Fruit fly (Drosophila melanogaster) whole organism, embryonic: ENCODE measurements around the gene Drgx.

Experiments used
- CG10462 ChIP-seq: fragments of 200-800 bp; sonication (Bioruptor generic); optimal IDR thresholded peaks from 2 replicates; lab custom pipeline; 2016; ENCODE audit warnings: missing biosample characterization, missing genetic modification characterization
- CG10979 ChIP-seq: fragments of 200-800 bp; sonication (Bioruptor generic); optimal IDR thresholded peaks from 2 replicates; lab custom pipeline; 2018; ENCODE audit warnings: missing biosample characterization, mild to moderate bottlenecking, missing genetic modification characterization, moderate library complexity
- CG11695 ChIP-seq: fragments of 200-800 bp; sonication (Bioruptor generic); IDR thresholded peaks from 3 replicates; pipeline ENCODE4 v1.3.6; 2022; ENCODE audit warnings: missing biosample characterization, missing genetic modification characterization
- CG12104 ChIP-seq: fragments of 200-800 bp; sonication (Bioruptor generic); optimal IDR thresholded peaks from 3 replicates; lab custom pipeline; 2016; ENCODE audit warnings: missing biosample characterization, missing genetic modification characterization
- CG12299 ChIP-seq: fragments of 200-800 bp; sonication (Bioruptor generic); optimal IDR thresholded peaks from 2 replicates; lab custom pipeline; 2018; ENCODE audit warnings: missing biosample characterization, mild to moderate bottlenecking, missing genetic modification characterization
- CG1647 ChIP-seq: fragments of 200-800 bp; sonication (Bioruptor generic); optimal IDR thresholded peaks from 3 replicates; lab custom pipeline; 2016; ENCODE audit warnings: missing biosample characterization, missing genetic modification characterization
- CG17328 ChIP-seq: fragments of 200-800 bp; sonication (Bioruptor generic); IDR thresholded peaks from 2 replicates; pipeline ENCODE4 v1.3.6; 2022; ENCODE audit warnings: missing biosample characterization, missing genetic modification characterization
- CG18599 ChIP-seq: fragments of 200-800 bp; sonication (Bioruptor generic); optimal IDR thresholded peaks from 3 replicates; lab custom pipeline; 2017; ENCODE audit warnings: missing biosample characterization, missing genetic modification characterization, mild to moderate bottlenecking, moderate library complexity, missing genetic modification reagents
- CG30020 ChIP-seq: fragments of 200-800 bp; optimal IDR thresholded peaks from 2 replicates; lab custom pipeline; 2019; ENCODE audit warnings: missing biosample characterization, mild to moderate bottlenecking, missing genetic modification characterization, moderate library complexity
- CG3065 ChIP-seq: fragments of 200-800 bp; sonication (Bioruptor generic); optimal IDR thresholded peaks from 2 replicates; lab custom pipeline; 2016; ENCODE audit warnings: missing biosample characterization, missing genetic modification characterization
- CG33557 ChIP-seq: fragments of 200-800 bp; sonication (Bioruptor generic); optimal IDR thresholded peaks from 2 replicates; lab custom pipeline; 2019; ENCODE audit warnings: missing biosample characterization, mild to moderate bottlenecking, missing genetic modification characterization, moderate library complexity
- CG4730 ChIP-seq: fragments of 200-800 bp; sonication (Bioruptor generic); IDR thresholded peaks from 2 replicates; pipeline ENCODE4 v1.3.6; 2022; ENCODE audit warnings: missing biosample characterization, missing genetic modification characterization
- CG9876 ChIP-seq: fragments of 200-800 bp; sonication (Bioruptor generic); optimal IDR thresholded peaks from 2 replicates; lab custom pipeline; 2016; ENCODE audit warnings: missing biosample characterization, missing genetic modification characterization
- Dek ChIP-seq: fragments of 200-800 bp; sonication (Bioruptor generic); optimal IDR thresholded peaks from 3 replicates; lab custom pipeline; 2019; ENCODE audit warnings: missing biosample characterization, mild to moderate bottlenecking, missing genetic modification characterization, moderate library complexity
- Dp ChIP-seq: fragments of 200-800 bp; sonication (Bioruptor generic); optimal IDR thresholded peaks from 2 replicates; lab custom pipeline; 2018; ENCODE audit warnings: missing biosample characterization, mild to moderate bottlenecking, missing genetic modification characterization, moderate library complexity
- HHEX ChIP-seq: fragments of 200-800 bp; sonication (Bioruptor generic); optimal IDR thresholded peaks from 3 replicates; lab custom pipeline; 2017; ENCODE audit warnings: missing biosample characterization, mild to moderate bottlenecking, missing genetic modification characterization, missing genetic modification reagents
- Hand ChIP-seq: fragments of 200-800 bp; sonication (Bioruptor generic); optimal IDR thresholded peaks from 2 replicates; lab custom pipeline; 2017; ENCODE audit warnings: mild to moderate bottlenecking, missing biosample characterization, missing genetic modification reagents, missing genetic modification characterization
- Hmx ChIP-seq: fragments of 200-800 bp; sonication (Bioruptor generic); optimal IDR thresholded peaks from 2 replicates; lab custom pipeline; 2016; ENCODE audit warnings: missing biosample characterization, missing genetic modification characterization
- Mes4 ChIP-seq: fragments of 200-800 bp; sonication (Bioruptor generic); optimal IDR thresholded peaks from 2 replicates; lab custom pipeline; 2016; ENCODE audit warnings: missing biosample characterization, missing genetic modification characterization
- NfI ChIP-seq: fragments of 200-800 bp; sonication (Bioruptor generic); optimal IDR thresholded peaks from 3 replicates; lab custom pipeline; 2018; ENCODE audit warnings: missing biosample characterization, mild to moderate bottlenecking, missing genetic modification characterization, moderate library complexity
- Opbp ChIP-seq: fragments of 200-800 bp; sonication (Bioruptor generic); IDR thresholded peaks from 3 replicates; pipeline ENCODE4 v1.3.6; 2022; ENCODE audit warnings: missing biosample characterization, missing genetic modification characterization; ENCODE audit not compliant: partially characterized antibody
- Optix ChIP-seq: fragments of 200-800 bp; sonication (Bioruptor generic); IDR thresholded peaks from 3 replicates; pipeline ENCODE4 v1.3.6; 2022; ENCODE audit warnings: missing biosample characterization, missing genetic modification characterization
- PHDP ChIP-seq: fragments of 200-800 bp; sonication (Bioruptor generic); optimal IDR thresholded peaks from 3 replicates; lab custom pipeline; 2018; ENCODE audit warnings: missing biosample characterization, mild to moderate bottlenecking, missing genetic modification characterization, moderate library complexity
- Rx ChIP-seq: fragments of 200-800 bp; sonication (Bioruptor generic); IDR thresholded peaks from 2 replicates; pipeline ENCODE4 v1.3.6; 2022; ENCODE audit warnings: missing biosample characterization, missing genetic modification characterization
- Usf ChIP-seq: fragments of 200-800 bp; sonication (Bioruptor generic); optimal IDR thresholded peaks from 2 replicates; lab custom pipeline; 2017; ENCODE audit warnings: missing genotype, missing biosample characterization, missing genetic modification characterization
- amos ChIP-seq: fragments of 200-800 bp; sonication (Bioruptor generic); IDR thresholded peaks from 2 replicates; pipeline ENCODE4 v1.3.6; 2022; ENCODE audit warnings: missing biosample characterization, missing genetic modification characterization; ENCODE audit not compliant: partially characterized antibody
- ash1 ChIP-seq: fragments of 200-800 bp; sonication (Bioruptor generic); optimal IDR thresholded peaks from 2 replicates; lab custom pipeline; 2018; ENCODE audit warnings: missing biosample characterization, mild to moderate bottlenecking, missing genetic modification characterization
- bab2 ChIP-seq: fragments of 200-800 bp; sonication (Bioruptor generic); optimal IDR thresholded peaks from 2 replicates; lab custom pipeline; 2016; ENCODE audit warnings: missing biosample characterization, missing genetic modification characterization
- br ChIP-seq: fragments of >200 bp; optimal IDR thresholded peaks from 2 replicates; lab custom pipeline; 2017
- caup ChIP-seq: fragments of 200-800 bp; sonication (Bioruptor generic); optimal IDR thresholded peaks from 3 replicates; lab custom pipeline; 2017; ENCODE audit warnings: missing biosample characterization, mild to moderate bottlenecking, missing genetic modification characterization, moderate library complexity; ENCODE audit not compliant: severe bottlenecking
- crol ChIP-seq: fragments of 200-800 bp; sonication (Bioruptor generic); IDR thresholded peaks from 2 replicates; pipeline ENCODE4 v1.3.6; 2022; ENCODE audit warnings: missing biosample characterization, missing genetic modification characterization
- crp ChIP-seq, 2 experiments: fragments of 200-800 bp; sonication (Bioruptor generic); optimal IDR thresholded peaks; 2 replicates in 1 of 2; 3 replicates in 1 of 2; lab custom pipeline; 2017; ENCODE audit warnings: missing biosample characterization in 2 of 2, missing genetic modification characterization in 2 of 2, mild to moderate bottlenecking in 1 of 2, moderate library complexity in 1 of 2
- cwo ChIP-seq: fragments of 200-800 bp; sonication (Bioruptor generic); optimal IDR thresholded peaks from 3 replicates; lab custom pipeline; 2017; ENCODE audit warnings: missing biosample characterization, missing genetic modification characterization, mild to moderate bottlenecking, moderate library complexity, missing genetic modification reagents
- exex ChIP-seq: fragments of 200-800 bp; sonication (Bioruptor generic); optimal IDR thresholded peaks from 4 replicates; lab custom pipeline; 2018; ENCODE audit warnings: missing biosample characterization, mild to moderate bottlenecking, missing genetic modification characterization, moderate library complexity
- gfzf ChIP-seq: fragments of 200-800 bp; sonication (Bioruptor generic); optimal IDR thresholded peaks from 2 replicates; lab custom pipeline; 2016; ENCODE audit warnings: missing biosample characterization, mild to moderate bottlenecking, missing genetic modification characterization, moderate library complexity
- gro ChIP-seq: fragments of 200-800 bp; sonication (Bioruptor generic); optimal IDR thresholded peaks from 2 replicates; lab custom pipeline; 2016; ENCODE audit warnings: missing biosample characterization, missing genetic modification characterization
- hb ChIP-seq: fragments of 200-800 bp; sonication (Bioruptor generic); IDR thresholded peaks from 3 replicates; pipeline ENCODE4 v1.3.6; 2022; ENCODE audit warnings: missing biosample characterization, missing genetic modification characterization; ENCODE audit not compliant: partially characterized antibody
- lab ChIP-seq: fragments of 200-800 bp; sonication (Bioruptor generic); optimal IDR thresholded peaks from 3 replicates; lab custom pipeline; 2017; ENCODE audit warnings: missing biosample characterization, missing genetic modification characterization, mild to moderate bottlenecking, moderate library complexity, missing genetic modification reagents
- lbe ChIP-seq: fragments of 200-800 bp; sonication (Bioruptor generic); optimal IDR thresholded peaks from 2 replicates; lab custom pipeline; 2016; ENCODE audit warnings: missing biosample characterization, mild to moderate bottlenecking, missing genetic modification characterization
- lola ChIP-seq, 3 experiments: fragments of >200 bp in 2 of 3; fragments of 200-800 bp in 1 of 3; sonication (Bioruptor generic) in 1 of 3; optimal IDR thresholded peaks; 2 replicates each; lab custom pipeline; 2017 to 2019; ENCODE audit warnings: missing biosample characterization in 3 of 3, missing genetic modification characterization in 3 of 3, mild to moderate bottlenecking in 1 of 3, moderate library complexity in 1 of 3
- nerfin-2 ChIP-seq: fragments of 200-800 bp; sonication (Bioruptor generic); IDR thresholded peaks from 2 replicates; pipeline ENCODE4 v1.3.6; 2022; ENCODE audit warnings: missing biosample characterization, missing genetic modification characterization; ENCODE audit not compliant: partially characterized antibody
- pan ChIP-seq, 4 experiments: fragments of >200 bp in 3 of 4; fragments of 200-800 bp in 1 of 4; sonication (Bioruptor generic) in 1 of 4; optimal IDR thresholded peaks in 3 of 4; IDR thresholded peaks in 1 of 4; 2 replicates each; pipeline versions ENCODE4 v1.3.6 to Lab custom; 2017 to 2022; ENCODE audit warnings: missing biosample characterization in 2 of 4, missing genetic modification characterization in 2 of 4, mixed read lengths in 1 of 4
- psq ChIP-seq: fragments of 200-800 bp; sonication (Bioruptor generic); optimal IDR thresholded peaks from 2 replicates; lab custom pipeline; 2017; ENCODE audit warnings: missing biosample characterization, missing genetic modification characterization
- ro ChIP-seq: fragments of 200-800 bp; sonication (Bioruptor generic); IDR thresholded peaks from 2 replicates; pipeline ENCODE4 v1.3.6; 2022; ENCODE audit warnings: missing biosample characterization, missing genetic modification characterization
- salm ChIP-seq: fragments of 200-800 bp; sonication (Bioruptor generic); optimal IDR thresholded peaks from 2 replicates; lab custom pipeline; 2018; ENCODE audit warnings: missing biosample characterization, mild to moderate bottlenecking, missing genetic modification characterization
- sisA ChIP-seq: fragments of 200-800 bp; sonication (Bioruptor generic); IDR thresholded peaks from 2 replicates; pipeline ENCODE4 v1.3.6; 2022; ENCODE audit warnings: missing biosample characterization, missing genetic modification characterization
- vfl ChIP-seq: fragments of 200-800 bp; sonication (Bioruptor generic); optimal IDR thresholded peaks from 2 replicates; lab custom pipeline; 2016; ENCODE audit warnings: missing biosample characterization, missing genetic modification characterization
- z ChIP-seq: fragments of 200-800 bp; sonication (Bioruptor generic); IDR thresholded peaks from 3 replicates; pipeline ENCODE4 v1.3.6; 2022; ENCODE audit warnings: missing biosample characterization, missing genetic modification characterization
- zen ChIP-seq: fragments of 200-800 bp; sonication (Bioruptor generic); optimal IDR thresholded peaks from 3 replicates; lab custom pipeline; 2018; ENCODE audit warnings: missing biosample characterization, mild to moderate bottlenecking, missing genetic modification characterization, moderate library complexity

Drgx gene

dm6 chr2L:3655698-3656105, 6.8 kb upstream of the Drgx start (continued):
- TF ChIP-seq pan (optimal IDR thresholded peaks at IDR 0.05; lab: Kevin White, UChicago), result no peak
- peak in 1 of 2 experiments; percentile 98 for TF ChIP-seq pan (GFP tag; optimal IDR thresholded peaks at IDR 0.05 in 1 of 2, IDR thresholded peaks at IDR 0.05 in 1 of 2)
- TF ChIP-seq CG4730 (GFP tag; lab: Robert Waterston, UW), result peak; percentile 94
- TF ChIP-seq CG3065 (GFP tag; lab: Kevin White, UChicago), result peak; percentile 96
- peak; percentile 98 for TF ChIP-seq HHEX (GFP tag; lab: Kevin White, UChicago)
- peak; percentile 97 for TF ChIP-seq cwo (GFP tag; lab: Kevin White, UChicago)
- peak; percentile 99 for TF ChIP-seq CG11695 (GFP tag; lab: Robert Waterston, UW)
- TF ChIP-seq CG30020, result peak; percentile 87
- TF ChIP-seq Hand, result peak; percentile 98
- peak; percentile 98 for TF ChIP-seq salm (tag; lab: Kevin White, UChicago)
- no peak for TF ChIP-seq hb (GFP tag; lab: Robert Waterston, UW)
- peak in 1 of 2 experiments; percentile 68 for TF ChIP-seq crp (GFP tag; optimal IDR thresholded peaks at IDR 0.05; lab: Kevin White, UChicago)
- no peak for TF ChIP-seq br (lab: Kevin White, UChicago)
- TF ChIP-seq Dp (GFP tag; lab: Kevin White, UChicago), result peak; percentile 30
- TF ChIP-seq Usf (GFP tag; lab: Kevin White, UChicago), result peak; percentile 97
- peak; percentile 96 for TF ChIP-seq CG10462 (GFP tag; lab: Kevin White, UChicago)
- peak; percentile 97 for TF ChIP-seq Mes4
- TF ChIP-seq crol (GFP tag; lab: Robert Waterston, UW), result peak; percentile 49; the same call in 1 of the 2 replicates
- TF ChIP-seq caup (GFP tag; lab: Kevin White, UChicago), result peak; percentile 98
- TF ChIP-seq ro (GFP tag; lab: Robert Waterston, UW), result peak; percentile 93
- no peak for TF ChIP-seq nerfin-2 (GFP tag; lab: Robert Waterston, UW)
- TF ChIP-seq amos (GFP tag; lab: Robert Waterston, UW), result no peak
- peak; percentile 99 for TF ChIP-seq lab (GFP tag; lab: Kevin White, UChicago)
- peak; percentile 85 for TF ChIP-seq psq (GFP tag; lab: Kevin White, UChicago)
- peak; percentile 93 for TF ChIP-seq exex (tag; lab: Kevin White, UChicago)
- peak; percentile 99 for TF ChIP-seq PHDP (tag; lab: Kevin White, UChicago)
- peak; percentile 95 for TF ChIP-seq Hmx (GFP tag; lab: Kevin White, UChicago)
- peak; percentile 98 for TF ChIP-seq bab2 (GFP tag; lab: Kevin White, UChicago)
- TF ChIP-seq CG17328, result peak; percentile 97
- TF ChIP-seq NfI, result peak; percentile 99
- TF ChIP-seq CG1647, result peak; percentile 96
- peak; percentile 98 for TF ChIP-seq CG12299 (tag; lab: Kevin White, UChicago)
- peak; percentile 96 for TF ChIP-seq Rx (GFP tag; lab: Robert Waterston, UW)
- TF ChIP-seq ash1 (GFP tag; lab: Kevin White, UChicago), result peak; percentile 93
- peak; percentile 98 for TF ChIP-seq gro
- TF ChIP-seq CG33557 (GFP tag; lab: Kevin White, UChicago), result peak; percentile 97
- TF ChIP-seq Opbp (GFP tag; lab: Robert Waterston, UW), result no peak
- peak; percentile 97 for TF ChIP-seq Optix (GFP tag; lab: Robert Waterston, UW)
- peak; percentile 98 for TF ChIP-seq Dek (tag; lab: Kevin White, UChicago)
- peak; percentile 96 for TF ChIP-seq CG12104
- peak; percentile 99 for TF ChIP-seq CG18599 (GFP tag; lab: Kevin White, UChicago)
- peak; percentile 98 for TF ChIP-seq sisA (GFP tag; lab: Robert Waterston, UW)
- TF ChIP-seq z (GFP tag; lab: Robert Waterston, UW), result peak; percentile 65
- TF ChIP-seq CG10979 (tag; lab: Kevin White, UChicago), result peak; percentile 98
- TF ChIP-seq zen, result peak; percentile 95
- TF ChIP-seq lbe (GFP tag; lab: Kevin White, UChicago), result peak; percentile 98
- peak in 1 of 3 experiments; percentile 95 for TF ChIP-seq lola (GFP tag; optimal IDR thresholded peaks at IDR 0.05; lab: Kevin White, UChicago)
- peak; percentile 95 for TF ChIP-seq vfl (GFP tag; lab: Kevin White, UChicago)
- TF ChIP-seq CG9876, result peak; percentile 94
- peak; percentile 22 for TF ChIP-seq gfzf (GFP tag; lab: Kevin White, UChicago)
